Fruit fly (Drosophila melanogaster): Measurements from ENCODE around the gene Dhc93AB.

DNA sequence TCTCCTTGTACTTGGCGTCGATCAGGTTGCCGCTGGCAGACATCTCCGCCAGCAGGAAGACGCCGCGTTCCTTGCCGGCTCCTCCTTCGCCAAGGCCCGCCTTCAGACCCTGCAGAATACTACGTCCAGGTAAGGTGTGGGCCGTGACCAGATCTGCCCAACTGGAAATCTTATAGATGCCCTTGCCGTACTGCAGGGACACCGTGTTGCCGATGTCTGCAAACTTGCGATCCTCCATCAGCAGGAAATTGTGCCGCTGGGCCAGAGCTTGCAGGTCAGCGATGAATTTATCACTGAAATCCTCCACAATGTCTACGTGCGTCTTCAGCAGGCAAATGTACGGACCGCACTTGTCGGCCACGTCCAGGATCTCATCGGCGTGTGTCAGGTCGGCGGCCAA, 29.0 kb upstream of the Dhc93AB start:
- TF ChIP-seq CG17806 (tag; optimal IDR thresholded peaks at IDR 0.05) (no peak), CG15710 (tag; optimal IDR thresholded peaks at IDR 0.05) (no peak), EcR (GFP tag; optimal IDR thresholded peaks at IDR 0.05) (no peak), CG4496 (GFP tag; IDR thresholded peaks at IDR 0.05) (no peak), CG8301 (tag; optimal IDR thresholded peaks at IDR 0.05) (no peak), fd96Ca (GFP tag; IDR thresholded peaks at IDR 0.05) (no peak), Snoo (tag; optimal IDR thresholded peaks at IDR 0.05) (no peak), CG8159 (tag; optimal IDR thresholded peaks at IDR 0.05) (no peak), Ets98B (GFP tag; IDR thresholded peaks at IDR 0.05) (no peak), CG13204 (GFP tag; optimal IDR thresholded peaks at IDR 0.05) (no peak), Pif1B (GFP tag; optimal IDR thresholded peaks at IDR 0.05) (no peak), D1 (tag; optimal IDR thresholded peaks at IDR 0.05) (no peak), Pif1A (GFP tag; optimal IDR thresholded peaks at IDR 0.05) (no peak), CG9948 (tag; optimal IDR thresholded peaks at IDR 0.05) (no peak)

All from whole organism, pupa.